Worm (Caenorhabditis elegans) whole organism, late embryonic: ENCODE data around the gene R10E8.2.

ENCODE experiments used
- C38D4.7 ChIP-seq: fragments of 200-800 bp; sonication (Bioruptor generic); optimal IDR thresholded peaks from 2 replicates; lab custom pipeline; 2018; ENCODE audit warnings: mild to moderate bottlenecking, missing genetic modification characterization, moderate library complexity, missing compliant biosample characterization
- K02D7.2 ChIP-seq: sonication (generic microtip); optimal IDR thresholded peaks from 2 replicates; lab custom pipeline; 2017; ENCODE audit warnings: mild to moderate bottlenecking, missing genetic modification characterization, missing compliant biosample characterization
- K09A11.1 ChIP-seq: sonication (generic microtip); optimal IDR thresholded peaks from 2 replicates; lab custom pipeline; 2017; ENCODE audit warnings: antibody characterized with exemption, mild to moderate bottlenecking, missing genetic modification characterization, missing compliant biosample characterization; ENCODE audit not compliant: insufficient read depth
- T23F11.4 ChIP-seq: fragments of 200-800 bp; sonication (Bioruptor generic); optimal IDR thresholded peaks from 2 replicates; lab custom pipeline; 2018; ENCODE audit warnings: mild to moderate bottlenecking, missing genetic modification characterization, missing compliant biosample characterization
- Y22D7AL.16 ChIP-seq: sonication (generic microtip); optimal IDR thresholded peaks from 2 replicates; lab custom pipeline; 2016; ENCODE audit warnings: missing genetic modification characterization, missing compliant biosample characterization
- ahr-1 ChIP-seq: sonication (generic microtip); optimal IDR thresholded peaks from 2 replicates; lab custom pipeline; 2016; ENCODE audit warnings: missing genetic modification characterization, missing compliant biosample characterization
- ama-1 ChIP-seq: fragments of 150-350 bp; optimal IDR thresholded peaks from 2 replicates; lab custom pipeline; 2014
- ceh-14 ChIP-seq: sonication (generic microtip); optimal IDR thresholded peaks from 2 replicates; lab custom pipeline; 2016; ENCODE audit warnings: missing genotype, missing genetic modification characterization, missing compliant biosample characterization
- ceh-18 ChIP-seq: sonication (generic microtip); optimal IDR thresholded peaks from 2 replicates; lab custom pipeline; 2016; ENCODE audit warnings: missing genetic modification characterization, missing compliant biosample characterization
- ceh-19 ChIP-seq: fragments of 200-800 bp; sonication (Bioruptor generic); optimal IDR thresholded peaks from 2 replicates; lab custom pipeline; 2018; ENCODE audit warnings: mild to moderate bottlenecking, missing genetic modification characterization, missing compliant biosample characterization
- ceh-2 ChIP-seq: sonication (generic microtip); optimal IDR thresholded peaks from 2 replicates; lab custom pipeline; 2016; ENCODE audit warnings: missing genotype, missing genetic modification characterization, missing compliant biosample characterization
- ceh-22 ChIP-seq: sonication (generic microtip); optimal IDR thresholded peaks from 2 replicates; lab custom pipeline; 2017; ENCODE audit warnings: missing biosample characterization, missing genetic modification characterization
- ceh-24 ChIP-seq: sonication (generic microtip); optimal IDR thresholded peaks from 2 replicates; lab custom pipeline; 2016; ENCODE audit warnings: mild to moderate bottlenecking, missing genetic modification characterization, missing compliant biosample characterization
- ceh-30 ChIP-seq: fragments of 150-350 bp; optimal IDR thresholded peaks from 2 replicates; lab custom pipeline; 2014; ENCODE audit warnings: missing biosample characterization, missing genetic modification characterization
- ceh-31 ChIP-seq: sonication (generic microtip); optimal IDR thresholded peaks from 2 replicates; lab custom pipeline; 2016; ENCODE audit warnings: missing genetic modification characterization, missing compliant biosample characterization
- che-1 ChIP-seq: sonication (generic microtip); optimal IDR thresholded peaks from 2 replicates; lab custom pipeline; 2016; ENCODE audit warnings: mild to moderate bottlenecking, missing genetic modification characterization, missing compliant biosample characterization
- dve-1 ChIP-seq: sonication (generic microtip); optimal IDR thresholded peaks from 2 replicates; lab custom pipeline; 2017; ENCODE audit warnings: antibody characterized with exemption, mild to moderate bottlenecking, missing genetic modification characterization, missing compliant biosample characterization
- elt-2 ChIP-seq: sonication (generic microtip); optimal IDR thresholded peaks from 2 replicates; lab custom pipeline; 2016; ENCODE audit warnings: missing genetic modification reagents, missing genetic modification characterization, missing compliant biosample characterization
- hlh-13 ChIP-seq: fragments of 200-800 bp; sonication (Bioruptor generic); optimal IDR thresholded peaks from 2 replicates; lab custom pipeline; 2018; ENCODE audit warnings: mild to moderate bottlenecking, missing genetic modification characterization, missing compliant biosample characterization
- hlh-15 ChIP-seq: sonication (generic microtip); optimal IDR thresholded peaks from 2 replicates; lab custom pipeline; 2016; ENCODE audit warnings: missing genetic modification characterization, missing compliant biosample characterization
- hlh-30 ChIP-seq: sonication (generic microtip); optimal IDR thresholded peaks from 2 replicates; lab custom pipeline; 2017; ENCODE audit warnings: antibody characterized with exemption, missing genetic modification characterization, missing compliant biosample characterization; ENCODE audit not compliant: insufficient read depth
- hlh-6 ChIP-seq: sonication (generic microtip); optimal IDR thresholded peaks from 2 replicates; lab custom pipeline; 2016; ENCODE audit warnings: missing genotype, missing genetic modification characterization, missing compliant biosample characterization
- hlh-8 ChIP-seq: sonication (generic microtip); optimal IDR thresholded peaks from 2 replicates; lab custom pipeline; 2016; ENCODE audit warnings: missing genotype, missing genetic modification characterization, missing compliant biosample characterization
- lin-11 ChIP-seq: fragments of 200-800 bp; sonication (Bioruptor generic); optimal IDR thresholded peaks from 2 replicates; lab custom pipeline; 2018; ENCODE audit warnings: mild to moderate bottlenecking, missing genetic modification characterization, missing compliant biosample characterization
- nhr-232 ChIP-seq: sonication (generic microtip); optimal IDR thresholded peaks from 2 replicates; lab custom pipeline; 2016; ENCODE audit warnings: missing genetic modification characterization, missing compliant biosample characterization
- npax-4 ChIP-seq: sonication (generic microtip); optimal IDR thresholded peaks from 2 replicates; lab custom pipeline; 2016; ENCODE audit warnings: missing genetic modification characterization, missing compliant biosample characterization
- odd-2 ChIP-seq: sonication (generic microtip); optimal IDR thresholded peaks from 2 replicates; lab custom pipeline; 2017; ENCODE audit warnings: antibody characterized with exemption, mild to moderate bottlenecking, missing genetic modification characterization, missing compliant biosample characterization
- pag-3 ChIP-seq: sonication (generic microtip); optimal IDR thresholded peaks from 2 replicates; lab custom pipeline; 2016; ENCODE audit warnings: missing compliant biosample characterization, missing genetic modification characterization, borderline replicate concordance
- pax-1 ChIP-seq: fragments of 150-350 bp; optimal IDR thresholded peaks from 2 replicates; lab custom pipeline; 2014; ENCODE audit warnings: missing biosample characterization, missing genetic modification characterization
- pha-4 ChIP-seq: fragments of 150-350 bp; optimal IDR thresholded peaks from 2 replicates; lab custom pipeline; 2018; ENCODE audit warnings: missing biosample characterization, missing genetic modification reagents, missing genetic modification characterization
- pqm-1 ChIP-seq: sonication (generic microtip); optimal IDR thresholded peaks from 2 replicates; lab custom pipeline; 2016; ENCODE audit warnings: missing genetic modification characterization, missing compliant biosample characterization
- ref-2 ChIP-seq: sonication (generic microtip); optimal IDR thresholded peaks from 2 replicates; lab custom pipeline; 2016; ENCODE audit warnings: missing genetic modification characterization, missing compliant biosample characterization
- sdc-2 ChIP-seq: sonication (generic microtip); optimal IDR thresholded peaks from 2 replicates; lab custom pipeline; 2016; ENCODE audit warnings: missing genotype, missing genetic modification characterization, missing compliant biosample characterization
- sox-2 ChIP-seq: fragments of 200-800 bp; sonication (Bioruptor generic); IDR thresholded peaks from 2 replicates; pipeline ENCODE4 v1.3.6; 2022; ENCODE audit warnings: missing genetic modification reagents, missing genetic modification characterization, missing compliant biosample characterization
- sox-4 ChIP-seq: sonication (generic microtip); optimal IDR thresholded peaks from 2 replicates; lab custom pipeline; 2017; ENCODE audit warnings: mild to moderate bottlenecking, missing genetic modification characterization, inconsistent platforms, missing compliant biosample characterization
- syd-9 ChIP-seq: sonication (generic microtip); optimal IDR thresholded peaks from 2 replicates; lab custom pipeline; 2016; ENCODE audit warnings: mild to moderate bottlenecking, missing genetic modification characterization, moderate library complexity, missing compliant biosample characterization
- unc-3 ChIP-seq, 2 experiments: fragments of 200-800 bp in 1 of 2; sonication (Bioruptor generic) in 1 of 2; sonication (generic microtip) in 1 of 2; conservative IDR thresholded peaks in 1 of 2; optimal IDR thresholded peaks in 1 of 2; 2 replicates each; pipeline versions ENCODE4 v1.3.6 to Lab custom; 2016 to 2022; ENCODE audit warnings: missing compliant biosample characterization in 2 of 2, missing genetic modification characterization in 2 of 2, missing genetic modification reagents in 1 of 2
- unc-55 ChIP-seq: sonication (generic microtip); optimal IDR thresholded peaks from 2 replicates; lab custom pipeline; 2017; ENCODE audit warnings: missing biosample characterization, missing genetic modification reagents, missing genetic modification characterization
- ztf-16 ChIP-seq: sonication (generic microtip); optimal IDR thresholded peaks from 2 replicates; lab custom pipeline; 2017; ENCODE audit warnings: missing genetic modification characterization, missing compliant biosample characterization

The R10E8.2 gene

DNA sequence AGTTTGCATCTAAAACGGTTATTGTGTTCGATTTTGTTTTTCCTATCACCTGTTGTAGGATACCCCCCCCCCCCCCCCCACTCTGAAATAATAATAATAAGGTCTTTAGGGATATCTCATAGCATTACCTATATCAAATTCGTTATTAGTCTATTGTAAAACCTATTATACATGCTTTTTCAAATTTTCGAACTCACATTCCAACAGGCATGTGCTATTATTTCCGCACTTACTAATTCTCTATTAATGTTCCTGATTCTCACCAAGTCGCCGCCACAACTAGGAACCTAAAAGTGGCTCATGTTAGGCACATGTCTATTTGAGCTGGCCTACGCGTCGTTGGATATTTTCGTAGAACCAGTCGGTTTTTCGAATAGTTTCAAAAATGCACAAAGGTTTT, 16.8 kb downstream of the R10E8.2 start, which contains the start of gene Y37H2C.4:
Y37H2C.4 (plus strand) TSS at position 301 of the 400 bp plus-strand sequence.
- no peak for TF ChIP-seq nhr-232
- no peak for TF ChIP-seq lin-11 (tag; lab: Kevin White, UChicago)
- TF ChIP-seq syd-9 (tag; lab: Kevin White, UChicago): no peak
- TF ChIP-seq ceh-14 (tag; lab: Kevin White, UChicago): no peak
- no peak for TF ChIP-seq C38D4.7 (GFP tag; lab: Kevin White, UChicago)
- no peak for TF ChIP-seq unc-3 (GFP tag; conservative IDR thresholded peaks at IDR 0.05; lab: Robert Waterston, UW)
- no peak for TF ChIP-seq unc-3 (tag; optimal IDR thresholded peaks at IDR 0.05; lab: Kevin White, UChicago)
- TF ChIP-seq, all 69 proteins: peak for 0

- no peak for TF ChIP-seq sox-2 (GFP tag; lab: Robert Waterston, UW)
- no peak for TF ChIP-seq che-1
- TF ChIP-seq pha-4: no peak
- TF ChIP-seq sdc-2 (tag; lab: Kevin White, UChicago): no peak
- TF ChIP-seq npax-4 (tag; lab: Kevin White, UChicago): no peak
- no peak for TF ChIP-seq hlh-8 (tag; lab: Kevin White, UChicago)
- TF ChIP-seq ceh-31: no peak
- no peak for TF ChIP-seq dve-1 (tag; lab: Kevin White, UChicago)
- no peak for TF ChIP-seq unc-55 (GFP tag; lab: Kevin White, UChicago)
- no peak for TF ChIP-seq sox-4 (tag; lab: Kevin White, UChicago)
- no peak for TF ChIP-seq pag-3
- no peak for TF ChIP-seq elt-2
- TF ChIP-seq ceh-30 (tag; lab: Kevin White, UChicago): no peak
These were observed 27.2 kb downstream of the R10E8.2 start, which contains the start of gene Y51A2A.16 for ce11 chrV:18280778-18281177. Gene Y51A2A.16 (minus strand): TSS chrV:18280878.

ce11 chrV:18282597-18282996, 29.0 kb downstream of the R10E8.2 start, which contains the start of gene clec-247:
Gene clec-247 (plus strand): TSS chrV:18282897.
- TF ChIP-seq ceh-19 (GFP tag; lab: Kevin White, UChicago): no peak
- TF ChIP-seq unc-3 (GFP tag; conservative IDR thresholded peaks at IDR 0.05; lab: Robert Waterston, UW): no peak
- TF ChIP-seq unc-3 (tag; optimal IDR thresholded peaks at IDR 0.05; lab: Kevin White, UChicago): no peak
- TF ChIP-seq hlh-6 (tag; lab: Kevin White, UChicago): no peak
- TF ChIP-seq ama-1: no peak
- no peak for TF ChIP-seq ceh-14 (tag; lab: Kevin White, UChicago)
- no peak for TF ChIP-seq pax-1 (tag; lab: Kevin White, UChicago)
- TF ChIP-seq nhr-232: no peak
- TF ChIP-seq elt-2: no peak

ce11 chrV:18290642-18291041, 37.0 kb downstream of the R10E8.2 start, which contains the start of gene Y51A2A.4:
Gene Y51A2A.4 (plus strand): TSS chrV:18290942.
- TF ChIP-seq K02D7.2 (tag; lab: Kevin White, UChicago) (no peak), pag-3 (no peak), dve-1 (tag; lab: Kevin White, UChicago) (no peak), hlh-15 (tag; lab: Kevin White, UChicago) (no peak), sox-2 (GFP tag; lab: Robert Waterston, UW) (no peak), ceh-18 (tag; lab: Kevin White, UChicago) (no peak), hlh-30 (no peak), ceh-24 (tag; lab: Kevin White, UChicago) (no peak), pax-1 (tag; lab: Kevin White, UChicago) (no peak), hlh-8 (tag; lab: Kevin White, UChicago) (no peak), che-1 (no peak), ref-2 (tag; lab: Kevin White, UChicago) (no peak), K09A11.1 (tag; lab: Kevin White, UChicago) (no peak), Y22D7AL.16 (no peak), ahr-1 (tag; lab: Kevin White, UChicago) (no peak)

DNA sequence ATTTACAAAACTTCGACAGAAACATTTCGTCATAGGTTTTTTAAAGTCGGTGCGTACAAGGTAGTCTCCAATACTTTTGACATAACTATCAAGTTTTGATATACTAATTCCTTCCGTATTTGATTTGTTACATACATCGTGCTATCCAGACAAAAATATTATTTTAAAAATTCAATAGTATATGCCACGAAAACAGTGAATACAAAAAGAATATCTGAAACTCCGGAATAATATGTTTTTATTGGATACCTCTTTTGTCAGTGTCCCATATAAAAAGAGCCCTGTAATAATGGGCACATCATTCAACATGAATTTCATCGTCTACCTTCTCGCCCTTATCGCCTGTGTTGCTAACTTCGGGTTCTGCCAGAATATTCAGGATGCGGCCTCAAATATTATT, 38.7 kb downstream of the R10E8.2 start, which contains the start of gene Y51A2A.12:
Y51A2A.12 (plus strand) TSS at position 301 of the 400 bp plus-strand sequence.
- TF ChIP-seq ceh-2 (tag; lab: Kevin White, UChicago) (no peak), odd-2 (tag; lab: Kevin White, UChicago) (no peak), unc-55 (GFP tag; lab: Kevin White, UChicago) (no peak), T23F11.4 (no peak), ztf-16 (no peak), pag-3 (no peak), pqm-1 (tag; lab: Kevin White, UChicago) (no peak), ceh-22 (tag; lab: Kevin White, UChicago) (no peak), hlh-13 (GFP tag; lab: Kevin White, UChicago) (no peak)
